Fruit fly (Drosophila melanogaster): ENCODE measurements around the gene kmg.

kmg gene

DNA sequence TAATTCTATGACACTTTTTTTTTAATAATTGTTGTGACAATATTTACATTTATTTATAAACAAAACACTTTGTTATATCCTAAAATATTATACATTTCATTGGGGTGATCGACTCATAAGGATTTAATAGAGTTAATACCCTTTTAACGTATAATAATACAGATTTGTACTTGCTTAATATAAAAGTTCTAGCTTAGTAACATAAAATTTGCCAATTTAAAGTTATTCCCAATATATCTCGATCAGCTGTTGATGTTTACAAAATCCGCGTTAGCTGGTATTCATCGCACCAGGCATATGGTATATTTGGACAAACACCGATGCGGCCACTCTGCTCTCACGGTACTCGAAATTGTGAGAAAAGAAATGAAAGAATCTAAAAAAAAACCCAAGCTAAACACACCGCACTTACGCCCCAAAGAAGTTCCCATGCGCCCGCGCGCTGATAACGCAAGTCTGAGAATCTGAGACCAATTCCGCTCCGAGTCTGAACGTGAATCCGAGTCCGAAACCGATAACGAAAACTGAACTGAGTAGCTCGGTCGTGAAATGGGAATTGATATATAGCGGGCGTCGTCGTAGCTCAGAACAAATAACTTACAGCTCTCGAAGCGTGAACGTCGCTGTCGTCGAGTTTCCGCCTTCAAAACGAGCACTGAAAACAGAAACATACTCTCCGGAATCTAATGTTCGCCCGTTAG, 43.3 kb downstream of the kmg start, which contains the start of gene Pect:
Gene Pect (plus strand): TSS at position 326 of the 701 bp plus-strand sequence.
- TF ChIP-seq vnd (GFP tag; IDR thresholded peaks at IDR 0.05; ENCODE audit: partially characterized antibody) (peak; percentile 40; the same call in 1 of the 3 replicates), sd (tag; optimal IDR thresholded peaks at IDR 0.05) (no peak), Bgb (GFP tag; IDR thresholded peaks at IDR 0.05; ENCODE audit: partially characterized antibody) (peak; percentile 65; the same call in 1 of the 2 replicates), CG16863 (GFP tag; optimal IDR thresholded peaks at IDR 0.05) (no peak), CG3281 (GFP tag; optimal IDR thresholded peaks at IDR 0.05) (no peak), chinmo (GFP tag; IDR thresholded peaks at IDR 0.05; ENCODE audit: partially characterized antibody) (peak; percentile 89; the same call in 3 of the 4 replicates), Sox102F (GFP tag; optimal IDR thresholded peaks at IDR 0.05) (no peak), CkIIα-i1 (GFP tag; IDR thresholded peaks at IDR 0.05) (no peak), sisA (GFP tag; IDR thresholded peaks at IDR 0.05) (no peak), CG18764 (GFP tag; optimal IDR thresholded peaks at IDR 0.05) (no peak), Taf1 (GFP tag; IDR thresholded peaks at IDR 0.05) (no peak), Gug (GFP tag; IDR thresholded peaks at IDR 0.05) (no peak), CG10366 (GFP tag; IDR thresholded peaks at IDR 0.05) (no peak), grn (GFP tag; optimal IDR thresholded peaks at IDR 0.05) (no peak), CG10431 (GFP tag; optimal IDR thresholded peaks at IDR 0.05) (no peak), CG30020 (tag; optimal IDR thresholded peaks at IDR 0.05) (peak; percentile 16), Ets97D (GFP tag; optimal IDR thresholded peaks at IDR 0.05) (no peak), CG12155 (GFP tag; optimal IDR thresholded peaks at IDR 0.05) (peak; percentile 8), CG30431 (GFP tag; optimal IDR thresholded peaks at IDR 0.05) (no peak), Ravus (GFP tag; IDR thresholded peaks at IDR 0.05) (no peak), Bteb2 (GFP tag; optimal IDR thresholded peaks at IDR 0.05) (no peak), hkb (optimal IDR thresholded peaks at IDR 0.05) (no peak), hkb (GFP tag; IDR thresholded peaks at IDR 0.05) (0 out of 2 replicates have a peak, but pooled peaks have one; percentile 52), CG6689 (GFP tag; IDR thresholded peaks at IDR 0.05) (no peak; the same call in 1 of the 2 replicates), mirr (GFP tag; optimal IDR thresholded peaks at IDR 0.05) (peak; percentile 49), MESR4 (GFP tag; optimal IDR thresholded peaks at IDR 0.05) (peak; percentile 83), CG6791 (GFP tag; IDR thresholded peaks at IDR 0.05; ENCODE audit: partially characterized antibody) (no peak), CG9215 (GFP tag; IDR thresholded peaks at IDR 0.05) (no peak), CG10274 (GFP tag; optimal IDR thresholded peaks at IDR 0.05) (no peak), CG8924 (tag; optimal IDR thresholded peaks at IDR 0.05) (peak; percentile 71), Abd-B (GFP tag; optimal IDR thresholded peaks at IDR 0.05) (no peak), zf30C (GFP tag; optimal IDR thresholded peaks at IDR 0.05) (no peak), D19B (GFP tag; optimal IDR thresholded peaks at IDR 0.05) (no peak), CG16779 (GFP tag; IDR thresholded peaks at IDR 0.05) (no peak), gt (GFP tag; IDR thresholded peaks at IDR 0.05) (no peak), Scr (GFP tag; IDR thresholded peaks at IDR 0.05; ENCODE audit: partially characterized antibody) (peak; percentile 63), hth (optimal IDR thresholded peaks at IDR 0.05) (no peak), CG4617 (GFP tag; optimal IDR thresholded peaks at IDR 0.05; ENCODE audit: borderline replicate concordance) (no peak), CG13296 (GFP tag; optimal IDR thresholded peaks at IDR 0.05) (no peak), Lhr (GFP tag; optimal IDR thresholded peaks at IDR 0.05) (peak; percentile 60), fd96Cb (tag; optimal IDR thresholded peaks at IDR 0.05) (peak; percentile 12), CG12236 (GFP tag; optimal IDR thresholded peaks at IDR 0.05) (no peak), CG11398 (GFP tag; optimal IDR thresholded peaks at IDR 0.05) (no peak), pb (GFP tag; optimal IDR thresholded peaks at IDR 0.05) (no peak), B-H1 (GFP tag; IDR thresholded peaks at IDR 0.05) (no peak), NC2β (GFP tag; optimal IDR thresholded peaks at IDR 0.05) (peak; percentile 4), eve (GFP tag; optimal IDR thresholded peaks at IDR 0.05) (no peak), CG31365 (tag; optimal IDR thresholded peaks at IDR 0.05) (no peak), CG12769 (tag; optimal IDR thresholded peaks at IDR 0.05) (no peak), CG2120 (GFP tag; optimal IDR thresholded peaks at IDR 0.05) (no peak)

Data from whole organism, embryonic.